Fruit fly (Drosophila melanogaster) whole organism, adult: ENCODE data around the gene SdhBL.

Source experiments
- CG11617 ChIP-seq: fragments of 200-800 bp; sonication (Bioruptor generic); optimal IDR thresholded peaks from 2 replicates; lab custom pipeline; 2017; ENCODE audit warnings: mild to moderate bottlenecking, missing biosample characterization, missing genetic modification reagents, missing genetic modification characterization
- CG14711 ChIP-seq: fragments of 200-800 bp; sonication (Bioruptor generic); optimal IDR thresholded peaks from 2 replicates; lab custom pipeline; 2018; ENCODE audit warnings: missing biosample characterization, mild to moderate bottlenecking, missing genetic modification characterization, moderate library complexity
- CG1620 ChIP-seq: fragments of 200-800 bp; sonication (Bioruptor generic); optimal IDR thresholded peaks from 2 replicates; lab custom pipeline; 2016; ENCODE audit warnings: missing biosample characterization, missing genetic modification characterization
- CG33017 ChIP-seq: fragments of 200-800 bp; sonication (Bioruptor generic); optimal IDR thresholded peaks from 2 replicates; lab custom pipeline; 2018; ENCODE audit warnings: missing biosample characterization, mild to moderate bottlenecking, missing genetic modification characterization, moderate library complexity
- CG7045 ChIP-seq: fragments of 200-800 bp; sonication (Bioruptor generic); optimal IDR thresholded peaks from 2 replicates; lab custom pipeline; 2017; ENCODE audit warnings: missing biosample characterization, mild to moderate bottlenecking, missing genetic modification characterization
- Clk ChIP-seq: fragments of 200-800 bp; sonication (Bioruptor generic); optimal IDR thresholded peaks from 2 replicates; lab custom pipeline; 2017; ENCODE audit warnings: missing biosample characterization, missing genetic modification characterization
- Hr96 ChIP-seq: fragments of 200-800 bp; sonication (Bioruptor generic); optimal IDR thresholded peaks from 2 replicates; lab custom pipeline; 2016; ENCODE audit warnings: missing biosample characterization, missing genetic modification characterization
- Mnt ChIP-seq: fragments of 200-800 bp; sonication (Bioruptor generic); optimal IDR thresholded peaks from 2 replicates; lab custom pipeline; 2016; ENCODE audit warnings: missing biosample characterization, mild to moderate bottlenecking, missing genetic modification characterization
- bab1 ChIP-seq: fragments of 200-800 bp; sonication (Bioruptor generic); optimal IDR thresholded peaks from 3 replicates; lab custom pipeline; 2019; ENCODE audit warnings: missing biosample characterization, mild to moderate bottlenecking, missing genetic modification characterization, moderate library complexity
- kay ChIP-seq: fragments of 200-800 bp; sonication (Bioruptor generic); peaks from one replicate; lab custom pipeline; 2016; ENCODE audit warnings: missing biosample characterization, missing genetic modification characterization, borderline replicate concordance
- tj ChIP-seq: fragments of 200-800 bp; sonication (Bioruptor generic); optimal IDR thresholded peaks from 3 replicates; lab custom pipeline; 2017; ENCODE audit warnings: missing biosample characterization, mild to moderate bottlenecking, missing genetic modification characterization, moderate library complexity

DNA sequence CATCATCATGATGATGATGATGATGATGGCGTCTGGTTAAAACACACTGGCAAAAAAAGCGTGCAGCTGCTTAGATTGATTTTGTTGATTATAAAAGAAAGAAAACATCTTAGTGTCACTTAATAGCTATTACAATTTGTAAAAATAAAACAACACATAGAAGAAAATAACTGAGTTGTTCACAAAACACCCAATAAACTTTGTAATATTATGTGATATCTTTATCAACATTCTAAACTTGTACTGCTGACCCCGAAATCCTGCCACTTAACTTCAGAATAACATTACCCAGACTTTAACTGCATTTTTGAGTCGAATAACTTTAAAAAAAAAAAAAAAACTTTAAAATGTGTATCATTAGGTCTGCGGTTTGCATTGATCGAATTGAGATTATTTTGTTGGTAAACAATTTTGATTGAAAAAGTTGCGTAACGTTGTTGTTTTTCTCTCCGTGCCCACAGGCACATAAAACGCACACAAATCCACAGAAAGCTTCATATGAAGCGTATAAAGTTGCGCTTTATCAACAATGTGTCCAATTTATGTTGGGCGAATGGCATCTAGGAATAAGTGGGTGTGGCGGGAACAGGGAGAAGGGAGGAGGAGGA is 25.3 kb downstream of the SdhBL start:
- no peak for TF ChIP-seq kay (GFP tag; lab: Kevin White, UChicago)
- no peak for TF ChIP-seq Mnt
- no peak for TF ChIP-seq CG1620 (GFP tag; lab: Kevin White, UChicago)
- TF ChIP-seq CG14711 (tag; lab: Kevin White, UChicago), result no peak
- no peak for TF ChIP-seq CG7045 (GFP tag; lab: Kevin White, UChicago)
- TF ChIP-seq Clk (GFP tag; lab: Kevin White, UChicago), result no peak
- no peak for TF ChIP-seq Hr96 (GFP tag; lab: Kevin White, UChicago)
- no peak for TF ChIP-seq bab1 (GFP tag; lab: Kevin White, UChicago)
- no peak for TF ChIP-seq tj (GFP tag; lab: Kevin White, UChicago)
- TF ChIP-seq CG33017, result no peak
- no peak for TF ChIP-seq CG11617
